Fruit fly (Drosophila melanogaster) whole organism, embryonic: ENCODE measurements around the gene Mfe2.

Experiments used
- BEAF-32 ChIP-seq: fragments of 200-800 bp; sonication (Bioruptor generic); optimal IDR thresholded peaks from 3 replicates; lab custom pipeline; 2017; ENCODE audit warnings: missing biosample characterization, missing genetic modification characterization, mild to moderate bottlenecking, moderate library complexity, missing genetic modification reagents
- CG10267 ChIP-seq: fragments of 200-800 bp; sonication (Bioruptor generic); optimal IDR thresholded peaks from 2 replicates; lab custom pipeline; 2018; ENCODE audit warnings: missing biosample characterization, mild to moderate bottlenecking, missing genetic modification characterization, moderate library complexity
- CG10543 ChIP-seq: fragments of 200-800 bp; sonication (Bioruptor generic); optimal IDR thresholded peaks from 3 replicates; lab custom pipeline; 2017; ENCODE audit warnings: missing biosample characterization, mild to moderate bottlenecking, missing genetic modification characterization, moderate library complexity
- CG11085 ChIP-seq: fragments of 200-800 bp; sonication (Bioruptor generic); IDR thresholded peaks from 2 replicates; pipeline ENCODE4 v1.3.6; 2022; ENCODE audit warnings: missing biosample characterization, missing genetic modification characterization
- CG11504 ChIP-seq: fragments of 200-800 bp; sonication (Bioruptor generic); optimal IDR thresholded peaks from 3 replicates; lab custom pipeline; 2019; ENCODE audit warnings: missing biosample characterization, mild to moderate bottlenecking, missing genetic modification characterization, moderate library complexity
- CG11696 ChIP-seq: fragments of 200-800 bp; sonication (Bioruptor generic); IDR thresholded peaks from 2 replicates; pipeline ENCODE4 v1.3.6; 2022; ENCODE audit warnings: missing biosample characterization, missing genetic modification characterization
- CG12104 ChIP-seq: fragments of 200-800 bp; sonication (Bioruptor generic); optimal IDR thresholded peaks from 3 replicates; lab custom pipeline; 2016; ENCODE audit warnings: missing biosample characterization, missing genetic modification characterization
- CG12391 ChIP-seq: fragments of 200-800 bp; sonication (Bioruptor generic); optimal IDR thresholded peaks from 3 replicates; lab custom pipeline; 2018; ENCODE audit warnings: missing biosample characterization, mild to moderate bottlenecking, missing genetic modification characterization, moderate library complexity
- CG1529 ChIP-seq: fragments of 200-800 bp; sonication (Bioruptor generic); optimal IDR thresholded peaks from 3 replicates; lab custom pipeline; 2018; ENCODE audit warnings: missing biosample characterization, missing genetic modification characterization
- CG16863 ChIP-seq: fragments of 200-800 bp; sonication (Bioruptor generic); optimal IDR thresholded peaks from 3 replicates; lab custom pipeline; 2016; ENCODE audit warnings: missing biosample characterization, missing genetic modification characterization
- CG17912 ChIP-seq: fragments of 200-800 bp; sonication (Bioruptor generic); optimal IDR thresholded peaks from 2 replicates; lab custom pipeline; 2018; ENCODE audit warnings: missing biosample characterization, mild to moderate bottlenecking, missing genetic modification characterization
- CG2129 ChIP-seq: fragments of 200-800 bp; sonication (Bioruptor generic); IDR thresholded peaks from 2 replicates; pipeline ENCODE4 v1.3.6; 2022; ENCODE audit warnings: missing biosample characterization, missing genetic modification characterization; ENCODE audit not compliant: partially characterized antibody
- CG2712 ChIP-seq: fragments of 200-800 bp; optimal IDR thresholded peaks from 3 replicates; lab custom pipeline; 2019; ENCODE audit warnings: missing biosample characterization, mild to moderate bottlenecking, missing genetic modification characterization, moderate library complexity
- CG31388 ChIP-seq: fragments of 200-800 bp; sonication (Bioruptor generic); optimal IDR thresholded peaks from 2 replicates; lab custom pipeline; 2016; ENCODE audit warnings: missing biosample characterization, missing genetic modification characterization
- CG34376 ChIP-seq: fragments of 200-800 bp; sonication (Bioruptor generic); optimal IDR thresholded peaks from 2 replicates; lab custom pipeline; 2018; ENCODE audit warnings: missing biosample characterization, mild to moderate bottlenecking, missing genetic modification characterization
- CG3995 ChIP-seq: fragments of 200-800 bp; sonication (Bioruptor generic); optimal IDR thresholded peaks from 3 replicates; lab custom pipeline; 2016; ENCODE audit warnings: missing biosample characterization, missing genetic modification characterization
- CG4360 ChIP-seq: fragments of 200-800 bp; sonication (Bioruptor generic); IDR thresholded peaks from 2 replicates; pipeline ENCODE4 v1.3.6; 2022; ENCODE audit warnings: missing biosample characterization, missing genetic modification characterization
- CG4424 ChIP-seq: fragments of 200-800 bp; sonication (Bioruptor generic); optimal IDR thresholded peaks from 3 replicates; lab custom pipeline; 2016; ENCODE audit warnings: missing biosample characterization, missing genetic modification characterization
- CG4730 ChIP-seq: fragments of 200-800 bp; sonication (Bioruptor generic); IDR thresholded peaks from 2 replicates; pipeline ENCODE4 v1.3.6; 2022; ENCODE audit warnings: missing biosample characterization, missing genetic modification characterization
- CG4820 ChIP-seq: fragments of 200-800 bp; sonication (Bioruptor generic); optimal IDR thresholded peaks from 3 replicates; lab custom pipeline; 2016; ENCODE audit warnings: missing biosample characterization, missing genetic modification characterization
- CG6654 ChIP-seq: fragments of 200-800 bp; sonication (Bioruptor generic); optimal IDR thresholded peaks from 2 replicates; lab custom pipeline; 2017; ENCODE audit warnings: missing biosample characterization, mild to moderate bottlenecking, missing genetic modification characterization
- CG6683 ChIP-seq: fragments of 200-800 bp; sonication (Bioruptor generic); optimal IDR thresholded peaks from 2 replicates; lab custom pipeline; 2017; ENCODE audit warnings: missing biosample characterization, mild to moderate bottlenecking, missing genetic modification characterization, missing genetic modification reagents
- CG7786 ChIP-seq: fragments of 200-800 bp; sonication (Bioruptor generic); optimal IDR thresholded peaks from 2 replicates; lab custom pipeline; 2016; ENCODE audit warnings: missing biosample characterization, missing genetic modification characterization
- CG9797 ChIP-seq: fragments of 200-800 bp; sonication (Bioruptor generic); optimal IDR thresholded peaks from 3 replicates; lab custom pipeline; 2018; ENCODE audit warnings: missing biosample characterization, mild to moderate bottlenecking, missing genetic modification characterization
- Dbx ChIP-seq: fragments of 200-800 bp; sonication (Bioruptor generic); IDR thresholded peaks from 3 replicates; pipeline ENCODE4 v1.3.6; 2022; ENCODE audit warnings: missing biosample characterization, missing genetic modification characterization
- ERR ChIP-seq: fragments of 200-800 bp; sonication (Bioruptor generic); optimal IDR thresholded peaks from 2 replicates; lab custom pipeline; 2016; ENCODE audit warnings: missing biosample characterization, missing genetic modification characterization
- H2.0 ChIP-seq: fragments of 200-800 bp; sonication (Bioruptor generic); IDR thresholded peaks from 2 replicates; pipeline ENCODE4 v1.3.6; 2022; ENCODE audit warnings: missing biosample characterization, missing genetic modification characterization
- Hr3 ChIP-seq: fragments of 200-800 bp; sonication (Bioruptor generic); optimal IDR thresholded peaks from 3 replicates; lab custom pipeline; 2016; ENCODE audit warnings: missing biosample characterization, missing genetic modification characterization
- Mad ChIP-seq: fragments of 200-800 bp; sonication (Bioruptor generic); optimal IDR thresholded peaks from 2 replicates; lab custom pipeline; 2016; ENCODE audit warnings: missing biosample characterization, missing genetic modification characterization
- NfI ChIP-seq: fragments of 200-800 bp; sonication (Bioruptor generic); optimal IDR thresholded peaks from 3 replicates; lab custom pipeline; 2018; ENCODE audit warnings: missing biosample characterization, mild to moderate bottlenecking, missing genetic modification characterization, moderate library complexity
- Scr ChIP-seq: fragments of 200-800 bp; sonication (Bioruptor generic); IDR thresholded peaks from 2 replicates; pipeline ENCODE4 v1.3.6; 2022; ENCODE audit warnings: missing biosample characterization, missing genetic modification characterization; ENCODE audit not compliant: partially characterized antibody
- Stat92E ChIP-seq, 3 experiments: fragments of >200 bp in 2 of 3; fragments of 200-800 bp in 1 of 3; sonication (Bioruptor generic) in 1 of 3; optimal IDR thresholded peaks; 2 replicates each; lab custom pipeline; 2017 to 2019; ENCODE audit warnings: missing biosample characterization in 3 of 3, missing genetic modification characterization in 3 of 3, mild to moderate bottlenecking in 1 of 3, moderate library complexity in 1 of 3
- Xrp1 ChIP-seq: fragments of 200-800 bp; sonication (Bioruptor generic); IDR thresholded peaks from 2 replicates; pipeline ENCODE4 v1.3.6; 2022; ENCODE audit warnings: missing biosample characterization, missing genetic modification characterization
- amos ChIP-seq: fragments of 200-800 bp; sonication (Bioruptor generic); IDR thresholded peaks from 2 replicates; pipeline ENCODE4 v1.3.6; 2022; ENCODE audit warnings: missing biosample characterization, missing genetic modification characterization; ENCODE audit not compliant: partially characterized antibody
- btn ChIP-seq: fragments of 200-800 bp; sonication (Bioruptor generic); optimal IDR thresholded peaks from 2 replicates; lab custom pipeline; 2016; ENCODE audit warnings: missing biosample characterization, missing genetic modification characterization
- ems ChIP-seq: fragments of 200-800 bp; sonication (Bioruptor generic); optimal IDR thresholded peaks from 3 replicates; lab custom pipeline; 2016; ENCODE audit warnings: missing biosample characterization, missing genetic modification characterization
- fd3F ChIP-seq: fragments of 200-800 bp; sonication (Bioruptor generic); optimal IDR thresholded peaks from 2 replicates; lab custom pipeline; 2018; ENCODE audit warnings: missing biosample characterization, mild to moderate bottlenecking, missing genetic modification characterization, moderate library complexity
- gcm2 ChIP-seq: fragments of 200-800 bp; sonication (Bioruptor generic); optimal IDR thresholded peaks from 2 replicates; lab custom pipeline; 2016; ENCODE audit warnings: missing biosample characterization, missing genetic modification characterization
- gfzf ChIP-seq: fragments of 200-800 bp; sonication (Bioruptor generic); optimal IDR thresholded peaks from 2 replicates; lab custom pipeline; 2016; ENCODE audit warnings: missing biosample characterization, mild to moderate bottlenecking, missing genetic modification characterization, moderate library complexity
- grn ChIP-seq: fragments of 200-800 bp; sonication (Bioruptor generic); optimal IDR thresholded peaks from 3 replicates; lab custom pipeline; 2017; ENCODE audit warnings: missing biosample characterization, missing genetic modification characterization
- gsb-n ChIP-seq: fragments of 200-800 bp; sonication (Bioruptor generic); optimal IDR thresholded peaks from 3 replicates; lab custom pipeline; 2018; ENCODE audit warnings: missing biosample characterization, mild to moderate bottlenecking, missing genetic modification characterization
- hb ChIP-seq: fragments of 200-800 bp; sonication (Bioruptor generic); IDR thresholded peaks from 3 replicates; pipeline ENCODE4 v1.3.6; 2022; ENCODE audit warnings: missing biosample characterization, missing genetic modification characterization; ENCODE audit not compliant: partially characterized antibody
- jumu ChIP-seq: fragments of 200-800 bp; sonication (Bioruptor generic); optimal IDR thresholded peaks from 3 replicates; lab custom pipeline; 2016; ENCODE audit warnings: missing biosample characterization, missing genetic modification characterization
- luna ChIP-seq: fragments of 200-800 bp; sonication (Bioruptor generic); optimal IDR thresholded peaks from 2 replicates; lab custom pipeline; 2016; ENCODE audit warnings: missing biosample characterization, missing genetic modification characterization
- mirr ChIP-seq: fragments of 200-800 bp; sonication (Bioruptor generic); optimal IDR thresholded peaks from 3 replicates; lab custom pipeline; 2018; ENCODE audit warnings: missing biosample characterization, mild to moderate bottlenecking, missing genetic modification characterization
- mld ChIP-seq: fragments of 200-800 bp; sonication (Bioruptor generic); IDR thresholded peaks from 3 replicates; pipeline ENCODE4 v1.3.6; 2022; ENCODE audit warnings: missing biosample characterization, missing genetic modification characterization; ENCODE audit not compliant: partially characterized antibody
- wor ChIP-seq: fragments of 200-800 bp; sonication (Bioruptor generic); IDR thresholded peaks from 2 replicates; pipeline ENCODE4 v1.3.6; 2022; ENCODE audit warnings: missing biosample characterization, missing genetic modification characterization
- zfh2 ChIP-seq: fragments of 200-800 bp; sonication (Bioruptor generic); optimal IDR thresholded peaks from 2 replicates; lab custom pipeline; 2016; ENCODE audit warnings: missing biosample characterization, missing genetic modification characterization

The Mfe2 gene

DNA sequence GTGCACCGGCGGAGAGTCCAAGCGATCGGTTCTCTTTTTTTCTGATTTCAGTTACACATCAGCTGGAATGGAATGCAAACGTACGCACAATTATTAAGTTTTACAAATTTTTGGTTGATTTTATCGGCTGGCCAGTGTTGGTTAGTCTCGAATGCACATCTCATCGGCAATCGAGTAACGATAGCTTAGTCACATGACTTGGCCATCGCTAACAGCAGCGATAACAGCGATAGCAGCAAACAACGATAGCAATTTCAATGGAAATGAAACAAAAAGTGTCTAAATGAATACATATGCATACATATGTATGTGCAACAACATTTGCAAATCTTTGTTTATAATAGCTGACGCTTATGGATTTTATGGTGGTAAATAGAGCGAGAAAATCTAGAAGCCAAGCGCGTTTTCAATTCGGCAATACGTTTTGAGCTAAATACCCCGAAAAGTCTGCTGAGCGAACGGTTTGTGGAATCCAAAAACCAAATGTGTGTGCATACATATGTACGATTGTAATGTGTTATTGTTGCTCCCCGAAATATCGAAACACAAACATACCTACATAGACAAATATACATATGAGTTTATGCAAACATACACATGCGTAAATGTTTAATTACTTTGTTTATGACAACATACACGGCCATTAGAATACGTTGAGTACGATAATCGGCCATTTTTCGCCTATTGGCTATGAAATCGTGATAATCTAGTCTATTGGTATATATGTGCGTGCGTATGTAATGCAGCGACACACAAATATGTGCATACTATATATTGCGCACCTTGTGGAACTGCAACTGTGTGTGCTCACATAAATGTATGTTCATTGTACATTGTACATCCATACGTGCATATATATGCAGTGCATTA lies 25.9 kb downstream of the Mfe2 start, which contains the start of gene CG3632 (continued):
- TF ChIP-seq CG10267 (peak; percentile 93), luna (peak; percentile 16), CG4730 (GFP tag; lab: Robert Waterston, UW) (no peak), H2.0 (GFP tag; lab: Robert Waterston, UW) (peak; percentile 28; the same call in 1 of the 2 replicates), Scr (peak; percentile 76), hb (peak; percentile 85), jumu (GFP tag; lab: Kevin White, UChicago) (peak; percentile 19), Dbx (GFP tag; lab: Robert Waterston, UW) (peak; percentile 69; the same call in 2 of the 3 replicates), ERR (peak; percentile 49), CG3995 (GFP tag; lab: Kevin White, UChicago) (peak; percentile 75), CG1529 (GFP tag; lab: Kevin White, UChicago) (no peak), zfh2 (GFP tag; lab: Kevin White, UChicago) (peak; percentile 63), gcm2 (GFP tag; lab: Kevin White, UChicago) (peak; percentile 26), CG2712 (tag; lab: Kevin White, UChicago) (peak; percentile 43), gfzf (GFP tag; lab: Kevin White, UChicago) (peak; percentile 21), CG34376 (peak; percentile 37), Mad (GFP tag; lab: Kevin White, UChicago) (peak; percentile 11), CG12104 (GFP tag; lab: Kevin White, UChicago) (no peak), CG7786 (peak; percentile 61), CG9797 (GFP tag; lab: Kevin White, UChicago) (peak; percentile 30), CG4424 (GFP tag; lab: Kevin White, UChicago) (no peak), CG2129 (GFP tag; lab: Robert Waterston, UW) (peak; percentile 41; the same call in 1 of the 2 replicates), Stat92E (GFP tag; optimal IDR thresholded peaks at IDR 0.05; lab: Kevin White, UChicago) (peak in 1 of 3 experiments; percentile 86), mirr (GFP tag; lab: Kevin White, UChicago) (peak; percentile 51), Xrp1 (GFP tag; lab: Robert Waterston, UW) (peak; percentile 54; the same call in 1 of the 2 replicates), CG10543 (peak; percentile 56), CG17912 (peak; percentile 67), ems (GFP tag; lab: Kevin White, UChicago) (peak; percentile 31), Hr3 (no peak), NfI (GFP tag; lab: Kevin White, UChicago) (peak; percentile 58), CG6654 (GFP tag; lab: Kevin White, UChicago) (no peak), grn (GFP tag; lab: Kevin White, UChicago) (peak; percentile 88), BEAF-32 (GFP tag; lab: Kevin White, UChicago) (peak; percentile 82), CG4820 (GFP tag; lab: Kevin White, UChicago) (no peak), fd3F (GFP tag; lab: Kevin White, UChicago) (no peak), btn (no peak), CG11696 (GFP tag; lab: Robert Waterston, UW) (no peak), wor (GFP tag; lab: Robert Waterston, UW) (no peak), mld (GFP tag; lab: Robert Waterston, UW) (peak; percentile 73; the same call in 2 of the 3 replicates), CG31388 (GFP tag; lab: Kevin White, UChicago) (no peak), gsb-n (no peak), CG4360 (GFP tag; lab: Robert Waterston, UW) (no peak), CG16863 (GFP tag; lab: Kevin White, UChicago) (peak; percentile 31), CG6683 (GFP tag; lab: Kevin White, UChicago) (no peak), amos (peak; percentile 90; the same call in 1 of the 2 replicates), CG11085 (GFP tag; lab: Robert Waterston, UW) (peak; percentile 38; the same call in 1 of the 2 replicates), CG11504 (tag; lab: Kevin White, UChicago) (no peak), CG12391 (no peak)
